Fruit fly (Drosophila melanogaster) Kc167 (cell line): Measurements from ENCODE around the gene Hsc70-4.

ENCODE experiments used
- Myc ChIP-seq: fragments of >200 bp; optimal IDR thresholded peaks from 2 replicates; lab custom pipeline; 2017; ENCODE audit warnings: missing external identifiers
- Sin3A ChIP-seq: fragments of >200 bp; optimal IDR thresholded peaks from 2 replicates; lab custom pipeline; 2018; ENCODE audit warnings: missing external identifiers
- h ChIP-seq: fragments of >200 bp; optimal IDR thresholded peaks from 3 replicates; lab custom pipeline; 2018; ENCODE audit warnings: missing external identifiers
- insv ChIP-seq: fragments of >200 bp; optimal IDR thresholded peaks from 3 replicates; lab custom pipeline; 2018; ENCODE audit warnings: missing external identifiers
- psq ChIP-seq: fragments of >200 bp; optimal IDR thresholded peaks from 2 replicates; lab custom pipeline; 2017; ENCODE audit warnings: missing external identifiers
- ttk ChIP-seq: sonication (Bioruptor generic); optimal IDR thresholded peaks from 2 replicates; lab custom pipeline; 2017; ENCODE audit warnings: missing external identifiers

Hsc70-4 gene

dm6 chr3R:15282326-15282725 is 39.8 kb downstream of the Hsc70-4 start:
- TF ChIP-seq Sin3A (lab: Kevin White, UChicago) (no peak), h (no peak), psq (lab: Kevin White, UChicago) (no peak), Myc (lab: Kevin White, UChicago) (no peak), ttk (lab: Kevin White, UChicago) (no peak), insv (lab: Kevin White, UChicago) (no peak)

- TF ChIP-seq Sin3A (lab: Kevin White, UChicago) (no peak), h (no peak), Myc (lab: Kevin White, UChicago) (no peak), psq (lab: Kevin White, UChicago) (no peak), insv (lab: Kevin White, UChicago) (no peak), ttk (lab: Kevin White, UChicago) (no peak)
Observed at dm6 chr3R:15282982-15283809, 40.7 kb downstream of the Hsc70-4 start.

dm6 chr3R:15286024-15286692 is 43.7 kb downstream of the Hsc70-4 start:
- TF ChIP-seq h (no peak), ttk (lab: Kevin White, UChicago) (no peak)

dm6 chr3R:15286693-15287041 is 44.2 kb downstream of the Hsc70-4 start:
- no peak for TF ChIP-seq Sin3A (lab: Kevin White, UChicago)
- no peak for TF ChIP-seq psq (lab: Kevin White, UChicago)
- no peak for TF ChIP-seq h
- TF ChIP-seq ttk (lab: Kevin White, UChicago), result no peak
- no peak for TF ChIP-seq insv (lab: Kevin White, UChicago)

- no peak for TF ChIP-seq psq (lab: Kevin White, UChicago)
- TF ChIP-seq Sin3A (lab: Kevin White, UChicago), result no peak
- TF ChIP-seq insv (lab: Kevin White, UChicago), result no peak
- no peak for TF ChIP-seq Myc (lab: Kevin White, UChicago)
- no peak for TF ChIP-seq ttk (lab: Kevin White, UChicago)
Observed at dm6 chr3R:15287763-15288162, 45.3 kb downstream of the Hsc70-4 start.

- TF ChIP-seq ttk (lab: Kevin White, UChicago), result no peak
- TF ChIP-seq Sin3A (lab: Kevin White, UChicago), result no peak
- no peak for TF ChIP-seq Myc (lab: Kevin White, UChicago)
Observed at dm6 chr3R:15288802-15289201, 46.3 kb downstream of the Hsc70-4 start.

- TF ChIP-seq Myc (lab: Kevin White, UChicago) (no peak), psq (lab: Kevin White, UChicago) (no peak), ttk (lab: Kevin White, UChicago) (no peak), h (no peak), insv (lab: Kevin White, UChicago) (no peak), Sin3A (lab: Kevin White, UChicago) (no peak)
Observed at dm6 chr3R:15289828-15290641, 47.5 kb downstream of the Hsc70-4 start.

dm6 chr3R:15290642-15291118 is 48.2 kb downstream of the Hsc70-4 start, which contains the start of gene CG45218:
Gene CG45218, minus strand, starts transcription at chr3R:15290799.
- TF ChIP-seq Sin3A (lab: Kevin White, UChicago), result no peak
- TF ChIP-seq insv (lab: Kevin White, UChicago), result no peak

dm6 chr3R:15291551-15292223 is 49.2 kb downstream of the Hsc70-4 start:
- TF ChIP-seq h (no peak), ttk (lab: Kevin White, UChicago) (no peak), insv (lab: Kevin White, UChicago) (no peak), Myc (lab: Kevin White, UChicago) (no peak), psq (lab: Kevin White, UChicago) (no peak), Sin3A (lab: Kevin White, UChicago) (no peak)

dm6 chr3R:15292241-15293004 is 49.9 kb downstream of the Hsc70-4 start:
- no peak for TF ChIP-seq ttk (lab: Kevin White, UChicago)
- TF ChIP-seq insv (lab: Kevin White, UChicago), result no peak
- TF ChIP-seq h, result no peak
